Fruit fly (Drosophila melanogaster): ENCODE results near the gene CG32052.
"Not testable (repeated sequence)": the region's sequence is repeated elsewhere in the genome, so short reads cannot be mapped to it uniquely, and the experiment has no call there.

Gene CG32052

DNA sequence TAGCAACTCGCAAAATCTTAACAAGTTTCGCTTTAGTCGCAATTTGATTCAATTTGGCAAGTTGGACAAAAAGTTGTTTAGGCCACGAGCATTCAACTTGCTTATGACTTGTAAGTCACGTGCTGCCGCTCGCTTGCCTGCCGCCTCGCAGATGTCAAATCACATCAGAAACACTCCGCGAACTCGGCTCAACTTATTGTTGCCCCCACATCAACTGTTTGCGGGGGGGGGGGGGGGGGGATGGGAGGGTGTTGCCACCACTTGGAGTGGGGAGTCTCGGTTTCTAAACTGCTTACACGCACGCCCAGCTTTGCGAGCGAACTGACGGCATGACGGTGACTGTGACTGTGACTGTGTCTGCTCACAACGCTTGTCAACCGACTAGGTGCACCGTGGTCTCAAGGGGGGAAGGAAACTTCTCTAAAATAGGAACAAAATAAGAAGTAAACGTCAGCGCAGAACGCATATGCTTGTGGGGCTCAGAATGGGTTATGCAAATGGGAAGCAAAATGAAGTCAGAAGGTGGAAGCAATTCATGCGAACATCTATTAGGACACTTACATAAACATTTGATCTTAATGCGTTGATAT is 9.9 kb upstream of the CG32052 start:
- TF ChIP-seq noc (tag; optimal IDR thresholded peaks at IDR 0.05): no peak

DNA sequence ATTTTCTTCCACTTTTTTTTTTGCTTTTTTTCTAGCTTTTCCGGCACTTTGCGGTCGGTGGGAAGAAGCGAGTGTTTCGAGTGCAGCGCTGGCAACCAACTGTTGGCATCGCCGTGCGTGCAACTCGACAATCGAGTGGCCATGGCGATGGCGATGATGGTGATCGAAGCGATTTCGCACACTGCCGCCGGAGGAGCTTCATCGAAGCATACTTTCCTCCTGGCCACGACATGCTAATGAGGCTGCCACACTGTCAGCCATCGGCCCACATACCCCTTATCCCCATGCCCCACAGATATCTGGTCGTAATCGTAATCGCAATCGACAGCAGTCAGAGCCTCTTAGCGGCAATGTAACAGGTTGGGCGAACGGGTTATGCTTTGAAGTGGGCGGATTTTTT is 10.7 kb downstream of the CG32052 start, which contains the start of gene Zasp67:
Zasp67 (minus strand) TSS at position 101 of the 400 bp plus-strand sequence.
- TF ChIP-seq noc (tag; optimal IDR thresholded peaks at IDR 0.05): no peak

DNA sequence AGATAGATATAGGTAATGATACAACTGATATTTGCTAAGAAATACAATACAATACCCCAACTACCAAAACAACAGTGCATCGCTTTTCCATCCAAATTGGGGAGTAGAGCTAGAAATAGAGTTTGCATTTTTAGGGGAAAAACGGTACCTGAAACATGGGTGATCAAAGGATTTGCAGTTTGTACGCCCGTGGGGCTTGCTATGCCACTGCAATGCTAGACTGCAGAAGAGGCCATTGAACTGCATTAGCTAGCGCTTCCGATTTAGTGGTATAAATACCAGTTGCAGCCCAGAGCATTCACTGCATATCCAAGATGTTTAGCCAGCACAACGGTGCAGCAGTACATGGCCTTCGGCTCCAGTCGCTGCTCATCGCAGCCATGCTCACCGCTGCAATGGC is 11.3 kb downstream of the CG32052 start, which contains the start of gene Ilp1:
Ilp1 (plus strand) TSS at position 301 of the 400 bp plus-strand sequence.
- TF ChIP-seq noc (tag; optimal IDR thresholded peaks at IDR 0.05): not testable (repeated sequence)

DNA sequence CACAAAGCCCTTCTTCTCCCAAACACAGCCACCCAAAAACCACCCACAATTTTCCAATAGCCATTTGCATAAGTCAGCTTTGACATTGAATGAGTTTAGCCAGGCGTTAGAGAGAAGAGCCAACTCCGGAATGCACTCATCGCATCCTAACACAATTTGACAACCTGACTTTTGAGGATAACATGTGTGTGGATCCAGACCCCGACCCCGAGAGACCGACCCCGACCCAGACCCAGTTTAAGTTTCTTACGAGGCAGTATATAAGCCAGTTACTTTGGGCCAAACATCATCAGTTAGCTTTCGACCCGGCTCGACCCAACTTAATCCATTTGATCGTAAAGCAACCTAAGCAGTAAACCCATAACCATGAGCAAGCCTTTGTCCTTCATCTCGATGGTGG is 12.6 kb downstream of the CG32052 start, which contains the start of gene Ilp2:
Ilp2 (plus strand) TSS at position 301 of the 400 bp plus-strand sequence.
- TF ChIP-seq noc (tag; optimal IDR thresholded peaks at IDR 0.05): no peak

DNA sequence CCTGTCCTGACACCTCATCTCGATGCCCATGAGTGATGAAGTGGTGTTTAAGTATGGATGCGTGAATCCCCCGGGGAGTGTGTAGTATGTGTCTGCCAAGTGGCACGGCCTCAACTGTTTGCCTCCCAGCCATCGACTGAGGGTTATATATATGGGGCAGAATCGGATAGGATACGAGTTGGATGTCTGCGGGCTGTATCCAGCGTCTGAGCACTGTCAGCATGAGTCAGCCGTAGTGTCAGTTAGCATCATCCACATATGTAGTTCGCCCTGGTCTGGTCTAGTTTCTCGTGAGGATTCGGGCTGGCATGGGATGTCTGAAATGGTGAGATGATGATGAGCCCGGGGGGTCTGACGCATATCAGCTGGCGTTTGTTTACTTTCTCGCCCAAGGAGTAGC is 15.2 kb downstream of the CG32052 start, which contains the start of gene Ilp3:
Ilp3 (minus strand) TSS at position 101 of the 400 bp plus-strand sequence.
- no peak for TF ChIP-seq noc (tag; optimal IDR thresholded peaks at IDR 0.05)

DNA sequence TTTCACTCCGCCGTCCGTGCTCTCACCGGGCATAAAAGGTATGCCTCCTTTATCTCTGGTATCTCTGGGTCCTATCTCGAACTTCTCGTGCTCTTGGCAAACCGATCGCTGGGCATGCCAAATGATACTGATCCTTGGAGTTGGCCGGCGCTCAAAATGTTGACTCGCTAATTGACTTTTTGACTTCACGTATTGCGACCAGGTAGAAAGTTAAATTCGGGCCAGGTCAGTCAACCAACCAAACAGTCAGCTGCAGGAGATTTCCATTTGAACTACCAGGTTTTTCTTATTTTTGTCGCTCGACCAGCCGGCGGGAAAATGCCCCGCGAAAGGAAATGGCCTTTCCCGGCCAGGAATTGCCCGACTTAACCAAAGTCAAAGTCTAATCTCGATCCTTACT is 17.3 kb downstream of the CG32052 start, which contains the start of gene Ilp4:
Ilp4 (minus strand) TSS at position 139 of the 400 bp plus-strand sequence.
- TF ChIP-seq noc (tag; optimal IDR thresholded peaks at IDR 0.05): no peak

DNA sequence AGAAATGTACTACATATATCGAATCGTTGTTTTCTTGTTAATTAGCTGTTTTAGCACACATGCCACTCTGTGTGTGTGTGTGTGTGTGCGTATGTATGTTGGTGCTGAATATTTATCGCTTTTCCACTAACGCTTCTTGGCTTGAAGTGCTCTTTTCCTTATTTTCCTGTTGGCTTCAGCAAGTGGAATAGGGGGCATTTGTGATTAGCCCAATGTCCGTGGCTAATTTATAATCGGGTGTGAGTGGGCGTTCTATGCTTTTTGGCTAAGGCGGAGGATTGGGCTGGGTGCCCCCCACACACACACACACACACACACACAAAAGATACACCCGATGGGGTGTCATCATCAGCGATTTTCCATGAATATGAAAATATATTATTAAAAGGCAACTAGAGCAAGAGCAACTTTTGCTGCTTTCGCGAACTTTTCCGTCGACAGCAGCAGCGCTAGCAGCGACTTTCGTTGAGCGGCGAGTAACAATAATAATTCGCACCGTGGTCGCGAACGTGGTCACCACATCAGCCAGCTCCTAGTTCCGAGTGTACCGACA is 26.6 kb downstream of the CG32052 start, which contains the start of gene CG43897:
CG43897 (plus strand) TSS at position 503 of the 553 bp plus-strand sequence.
- TF ChIP-seq noc (tag; optimal IDR thresholded peaks at IDR 0.05): no peak

DNA sequence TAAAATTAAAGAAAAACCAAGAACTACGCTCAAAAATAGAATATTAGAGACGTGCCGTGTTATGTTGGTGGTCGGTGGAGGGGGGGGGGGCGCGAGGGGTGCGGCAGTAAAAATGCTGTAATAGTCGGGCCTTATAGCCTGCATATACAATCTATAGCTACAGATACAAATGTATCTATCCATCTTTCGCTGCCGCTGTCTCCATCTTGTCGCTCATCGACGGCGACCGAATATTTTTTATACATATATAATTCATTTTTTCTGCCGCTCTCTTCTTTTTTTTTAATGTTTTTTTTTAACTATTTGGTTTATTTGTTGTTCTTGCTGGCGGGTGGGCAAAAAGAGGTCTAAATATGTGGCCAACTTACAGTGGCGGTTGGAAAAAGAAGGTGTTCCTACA is 27.8 kb downstream of the CG32052 start:
- TF ChIP-seq noc (tag; optimal IDR thresholded peaks at IDR 0.05): no peak

DNA sequence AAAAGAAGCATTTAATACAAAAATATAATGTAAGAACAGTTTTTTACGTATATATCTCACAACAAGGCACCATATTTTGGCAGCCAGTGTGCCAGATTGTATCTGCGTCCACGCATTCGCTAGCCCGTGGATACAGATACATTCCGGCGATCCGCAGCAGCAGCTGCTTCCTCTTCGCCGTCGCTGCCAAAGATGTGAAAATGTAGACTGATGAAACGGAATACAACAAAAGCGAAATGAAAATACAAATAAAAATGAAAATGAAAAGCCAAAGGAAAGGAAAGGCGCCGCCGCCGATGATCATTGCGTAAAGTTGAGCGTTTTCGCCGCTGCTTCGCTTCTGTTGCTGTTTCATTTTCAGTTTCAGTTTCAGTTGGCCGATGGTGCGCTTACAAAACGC is 28.9 kb downstream of the CG32052 start:
- TF ChIP-seq noc (tag; optimal IDR thresholded peaks at IDR 0.05): no peak

DNA sequence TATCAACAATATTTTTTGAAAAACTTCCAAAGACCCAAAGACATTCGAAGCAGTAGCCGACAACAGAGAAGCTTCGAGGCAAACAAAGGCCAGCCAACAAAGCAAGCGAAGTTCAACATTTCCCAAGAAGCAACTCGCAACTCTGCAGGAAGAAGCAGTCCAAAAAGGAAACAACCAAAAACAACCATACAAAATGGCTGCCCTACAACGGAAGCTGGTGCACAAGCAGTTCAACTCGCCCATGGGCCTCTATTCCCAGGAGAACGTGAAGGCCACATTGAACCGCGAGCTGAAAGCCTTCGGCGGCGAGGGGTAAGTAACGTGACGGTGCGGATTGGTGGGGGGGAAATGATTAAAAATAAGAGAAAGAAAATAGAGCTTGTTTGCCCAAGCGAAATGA is 33.4 kb downstream of the CG32052 start:
- TF ChIP-seq noc (tag; optimal IDR thresholded peaks at IDR 0.05): no peak

DNA sequence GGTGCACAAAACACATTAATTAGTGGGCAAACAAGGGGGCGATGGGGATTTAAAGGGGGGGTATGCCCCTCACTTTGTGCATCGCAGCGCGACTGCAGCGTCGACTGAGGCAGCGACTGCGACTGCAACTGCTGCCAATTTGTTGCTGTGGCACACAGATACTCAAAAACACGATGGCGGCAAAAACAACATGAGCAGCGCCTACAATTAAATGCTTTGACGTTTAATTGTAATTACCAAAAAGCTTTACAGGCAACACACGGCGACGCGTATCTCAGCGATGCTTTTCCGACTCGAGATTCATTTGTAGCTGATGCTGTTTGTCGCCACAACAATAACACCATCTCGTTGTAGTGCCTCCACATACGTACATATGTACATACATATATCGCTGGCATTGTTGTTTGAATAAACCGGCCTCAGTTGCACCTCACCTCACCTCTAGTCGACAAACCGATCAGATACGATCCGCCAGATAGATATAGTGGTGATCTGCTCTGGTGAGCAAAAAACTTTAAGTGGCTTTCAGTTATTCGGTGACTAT is 34.4 kb downstream of the CG32052 start:
- TF ChIP-seq noc (tag; optimal IDR thresholded peaks at IDR 0.05): no peak

DNA sequence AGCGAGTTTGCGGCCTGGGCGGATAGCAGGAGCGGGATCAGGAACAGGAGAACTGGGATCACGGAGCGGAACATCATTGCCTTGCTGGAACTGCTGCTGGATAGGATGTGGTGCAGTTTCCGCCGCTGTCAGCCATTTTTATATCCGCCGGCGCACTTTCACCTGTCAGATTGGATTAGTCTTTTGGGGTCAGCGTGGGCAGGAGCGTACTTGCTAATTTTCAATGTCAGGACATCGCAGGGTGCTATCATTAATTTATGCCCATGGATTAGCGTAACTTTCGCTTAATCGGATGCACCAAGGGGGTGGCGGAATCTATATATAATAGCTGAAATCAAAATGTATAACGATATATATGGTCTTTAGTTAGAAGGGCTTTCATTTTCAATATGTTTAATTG is 37.0 kb downstream of the CG32052 start, which contains the start of gene Ilp5:
Ilp5 (minus strand) TSS at position 101 of the 400 bp plus-strand sequence.
- TF ChIP-seq noc (tag; optimal IDR thresholded peaks at IDR 0.05): no peak

DNA sequence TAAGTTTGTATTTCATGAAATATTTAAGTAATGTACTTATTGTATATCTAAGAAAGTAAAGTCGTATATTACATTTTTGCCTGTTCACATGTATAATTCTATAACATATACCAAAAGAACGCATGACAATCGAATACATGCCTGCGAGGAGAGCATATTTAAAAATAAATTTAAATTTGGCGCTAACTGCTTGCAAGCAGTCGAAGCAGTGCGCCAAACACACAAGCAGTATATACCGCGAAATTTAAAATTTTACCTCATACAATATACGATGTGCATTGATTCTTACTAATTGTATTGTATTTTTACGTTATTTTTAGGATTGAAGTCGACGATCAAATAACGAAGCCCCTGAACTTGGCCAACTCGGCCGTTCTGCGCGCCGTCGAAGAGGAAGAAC is 37.4 kb downstream of the CG32052 start:
- no peak for TF ChIP-seq noc (tag; optimal IDR thresholded peaks at IDR 0.05)

DNA sequence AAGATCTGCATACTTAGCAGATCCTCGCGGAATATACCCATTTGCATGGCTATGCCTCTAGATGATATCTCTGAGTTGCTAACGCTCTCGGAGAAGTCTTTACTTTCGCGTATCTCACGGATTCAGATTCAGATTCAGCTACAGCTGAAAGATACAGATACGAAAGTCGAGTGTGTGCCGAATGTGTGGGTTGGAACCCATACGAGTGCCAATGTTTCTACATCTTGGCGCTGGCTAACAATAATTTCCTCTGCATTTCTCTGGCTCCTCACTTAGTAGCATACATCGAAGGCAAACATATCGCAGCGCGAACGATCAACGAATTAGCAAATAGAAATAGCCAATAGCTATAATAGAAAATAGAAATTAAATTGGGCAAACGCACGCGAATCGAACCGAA is 42.3 kb downstream of the CG32052 start:
- TF ChIP-seq noc (tag; optimal IDR thresholded peaks at IDR 0.05): no peak

DNA sequence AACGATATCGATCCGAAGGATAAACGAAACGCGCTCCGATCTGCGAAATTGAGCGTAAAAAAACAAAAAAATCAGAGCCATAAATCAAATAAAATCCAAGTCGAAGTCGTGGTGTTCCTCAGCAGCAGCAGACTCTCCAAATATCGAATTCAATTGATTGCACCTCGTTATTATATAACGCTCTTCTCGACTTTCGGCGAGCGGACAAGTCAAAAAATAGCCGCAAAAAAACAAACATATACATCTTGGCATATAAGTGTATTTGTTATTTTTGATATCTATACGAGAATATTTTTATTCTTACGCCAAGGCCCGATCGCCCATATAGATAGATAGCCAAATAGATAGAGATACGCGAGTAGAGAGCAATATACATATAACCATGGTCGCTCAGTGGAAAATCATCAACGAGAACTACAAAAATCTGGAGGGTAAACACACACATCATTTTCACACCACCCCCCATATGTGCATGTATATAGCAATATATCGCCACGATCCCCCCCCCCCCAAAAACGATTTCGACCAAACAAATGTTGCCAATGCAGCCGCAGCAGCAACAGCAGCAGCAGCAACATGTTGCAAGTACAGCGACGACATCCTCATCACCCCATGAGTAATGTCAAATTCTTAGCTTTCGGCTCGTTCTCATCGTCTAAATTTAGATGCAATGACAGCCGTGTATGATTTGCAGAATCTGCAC is 42.9 kb downstream of the CG32052 start:
- TF ChIP-seq noc (tag; optimal IDR thresholded peaks at IDR 0.05): no peak

DNA sequence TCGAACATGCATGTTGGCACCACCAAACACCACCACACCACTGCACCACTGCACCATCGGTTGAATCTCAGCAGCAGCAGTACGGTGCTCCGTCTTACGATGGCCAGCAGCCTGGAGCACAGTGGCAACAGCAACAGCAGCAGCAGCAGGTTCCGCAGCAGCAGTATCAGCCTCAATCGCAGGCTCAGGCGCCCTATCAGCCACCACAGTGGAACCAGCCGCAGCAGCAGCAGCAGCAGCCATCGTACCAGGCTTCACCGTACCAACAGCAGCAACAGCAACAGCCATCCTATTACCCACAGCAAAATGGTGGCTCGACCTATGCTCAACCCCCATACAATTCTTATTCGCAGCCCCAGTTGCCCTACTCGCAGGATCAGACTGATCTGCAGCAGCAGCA is 45.3 kb downstream of the CG32052 start:
- TF ChIP-seq noc (tag; optimal IDR thresholded peaks at IDR 0.05): no peak
